Fruit fly (Drosophila melanogaster) whole organism, wandering third instar larva: ENCODE measurements around the gene Rnb.

Experiments used
- HLH106 ChIP-seq: fragments of 200-800 bp; optimal IDR thresholded peaks from 3 replicates; lab custom pipeline; 2019; ENCODE audit warnings: missing biosample characterization, mild to moderate bottlenecking, missing genetic modification characterization, moderate library complexity
- Hnf4 ChIP-seq: fragments of 200-800 bp; sonication (Bioruptor generic); optimal IDR thresholded peaks from 2 replicates; lab custom pipeline; 2016; ENCODE audit warnings: missing biosample characterization, mild to moderate bottlenecking, missing genetic modification characterization
- Hr83 ChIP-seq: fragments of 200-300 bp; sonication (Bioruptor generic); optimal IDR thresholded peaks from 2 replicates; lab custom pipeline; 2016; ENCODE audit warnings: missing biosample characterization, mild to moderate bottlenecking, missing genetic modification characterization, moderate library complexity; ENCODE audit not compliant: poor library complexity, severe bottlenecking

DNA sequence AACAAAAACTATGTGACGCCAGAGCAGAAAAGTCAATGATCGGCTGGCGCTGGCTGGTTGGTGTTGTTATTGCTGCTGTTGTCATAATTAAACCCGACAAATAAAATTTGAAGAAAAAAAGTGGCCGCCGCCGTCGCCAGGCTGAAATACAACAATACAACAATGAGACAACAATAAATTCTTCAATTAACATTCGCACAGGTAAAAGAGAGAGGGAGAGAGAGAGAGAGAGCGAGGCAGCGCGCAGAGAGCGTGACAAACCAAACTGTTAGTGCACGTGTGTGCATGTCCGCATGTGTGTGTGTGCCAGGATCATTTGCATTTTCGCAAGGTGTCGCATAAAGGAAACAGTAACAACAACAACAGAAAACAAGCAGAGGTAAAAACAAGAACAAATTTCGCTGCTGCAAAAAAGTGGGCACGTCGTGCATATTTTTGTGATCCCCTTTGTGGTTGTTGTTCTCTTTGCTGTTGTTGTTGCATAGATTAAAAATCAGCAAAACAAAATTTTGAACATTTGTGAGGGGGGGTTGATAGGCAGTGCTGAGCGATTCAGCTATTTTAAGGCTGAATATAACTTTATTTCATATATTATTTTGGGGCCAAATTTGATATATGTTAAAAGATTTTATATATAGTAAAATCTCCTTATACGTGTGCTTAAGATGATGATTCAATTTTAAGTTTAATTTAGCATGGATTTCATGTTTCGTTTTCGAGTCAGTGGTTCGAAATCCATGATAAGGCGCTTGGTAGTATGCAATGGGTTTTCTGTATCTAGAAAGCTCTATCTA, 34.7 kb downstream of the Rnb start:
- no peak for TF ChIP-seq Hr83 (GFP tag; lab: Kevin White, UChicago)
- no peak for TF ChIP-seq Hnf4 (GFP tag; lab: Kevin White, UChicago)
- no peak for TF ChIP-seq HLH106 (tag; lab: Kevin White, UChicago)
